Worm (Caenorhabditis elegans) whole organism, L4 larva: ENCODE results near the gene C06G3.3.

Experiments
- F10B5.3 ChIP-seq: sonication (generic microtip); optimal IDR thresholded peaks from 2 replicates; lab custom pipeline; 2016; ENCODE audit warnings: mild to moderate bottlenecking, missing genetic modification characterization, missing compliant biosample characterization
- F26F4.8 ChIP-seq: fragments of 200-800 bp; sonication (Bioruptor generic); conservative IDR thresholded peaks from 2 replicates; pipeline ENCODE4 v1.3.6; 2022; ENCODE audit warnings: missing genetic modification characterization, missing compliant biosample characterization
- F44E2.7 ChIP-seq: fragments of 200-800 bp; sonication (Bioruptor generic); IDR thresholded peaks from 2 replicates; pipeline ENCODE4 v2.1.2; 2022; ENCODE audit warnings: missing genetic modification characterization, missing compliant biosample characterization
- R02D3.7 ChIP-seq: fragments of 150-350 bp; sonication (generic microtip); optimal IDR thresholded peaks from 3 replicates; lab custom pipeline; 2014; ENCODE audit warnings: missing biosample characterization, missing genetic modification characterization
- Y48G9A.11 ChIP-seq: fragments of 200-800 bp; sonication (Bioruptor generic); IDR thresholded peaks from 2 replicates; pipeline ENCODE4 v1.3.6; 2022; ENCODE audit warnings: missing genetic modification reagents, missing genetic modification characterization, missing compliant biosample characterization
- Y75B8A.6 ChIP-seq: fragments of 200-800 bp; sonication (Bioruptor generic); IDR thresholded peaks from 2 replicates; pipeline ENCODE4 v1.3.6; 2022; ENCODE audit warnings: missing genetic modification reagents, missing genetic modification characterization, missing compliant biosample characterization
- ZK337.2 ChIP-seq: fragments of 200-800 bp; sonication (Bioruptor generic); IDR thresholded peaks from 2 replicates; pipeline ENCODE4 v1.3.6; 2022; ENCODE audit warnings: missing genetic modification reagents, missing genetic modification characterization, missing compliant biosample characterization
- ZK546.5 ChIP-seq, 2 experiments: sonication (generic microtip); optimal IDR thresholded peaks; 2 replicates each; lab custom pipeline; 2017; ENCODE audit warnings: missing biosample characterization in 2 of 2, missing genetic modification characterization in 2 of 2
- aha-1 ChIP-seq: fragments of 150-350 bp; peaks from one replicate; lab custom pipeline; 2014; ENCODE audit warnings: missing biosample characterization, missing genetic modification characterization
- aly-2 ChIP-seq: sonication (generic microtip); optimal IDR thresholded peaks from 2 replicates; lab custom pipeline; 2018; ENCODE audit warnings: missing biosample characterization, missing genetic modification characterization
- ceh-20 ChIP-seq: fragments of 200-800 bp; sonication (Bioruptor generic); IDR thresholded peaks from 2 replicates; pipeline ENCODE4 v1.3.6; 2022; ENCODE audit warnings: missing genetic modification reagents, missing genetic modification characterization, missing compliant biosample characterization
- ceh-62 ChIP-seq: sonication (generic microtip); optimal IDR thresholded peaks from 2 replicates; lab custom pipeline; 2017; ENCODE audit warnings: missing biosample characterization, missing genetic modification characterization
- ctbp-1 ChIP-seq: fragments of 200-800 bp; sonication (Bioruptor generic); IDR thresholded peaks from 2 replicates; pipeline ENCODE4 v1.3.6; 2022; ENCODE audit warnings: missing genetic modification reagents, missing genetic modification characterization, missing compliant biosample characterization
- daf-16 ChIP-seq, 3 experiments: sonication (generic microtip); optimal IDR thresholded peaks; 2 replicates each; lab custom pipeline; 2016 to 2017; ENCODE audit warnings: missing genetic modification characterization in 3 of 3, missing genetic modification reagents in 3 of 3, mild to moderate bottlenecking in 2 of 3, missing compliant biosample characterization in 2 of 3, missing biosample characterization in 1 of 3, moderate library complexity in 1 of 3
- dmd-6 ChIP-seq: fragments of 200-800 bp; sonication (Bioruptor generic); IDR thresholded peaks from 2 replicates; pipeline ENCODE4 v1.3.6; 2022; ENCODE audit warnings: missing genetic modification reagents, missing genetic modification characterization, missing compliant biosample characterization
- dpl-1 ChIP-seq: fragments of 150-350 bp; optimal IDR thresholded peaks from 2 replicates; lab custom pipeline; 2014; ENCODE audit warnings: missing biosample characterization, missing genetic modification reagents, missing genetic modification characterization
- egl-43 ChIP-seq: fragments of 200-800 bp; sonication (Bioruptor generic); IDR thresholded peaks from 2 replicates; pipeline ENCODE4 v1.3.6; 2022; ENCODE audit warnings: missing genetic modification reagents, missing genetic modification characterization, missing compliant biosample characterization
- gei-8 ChIP-seq: fragments of 200-800 bp; sonication (Bioruptor generic); optimal IDR thresholded peaks from 2 replicates; lab custom pipeline; 2018; ENCODE audit warnings: mild to moderate bottlenecking, missing genetic modification characterization, missing compliant biosample characterization
- hif-1 ChIP-seq, 2 experiments: sonication (generic microtip); optimal IDR thresholded peaks; 2 replicates each; lab custom pipeline; 2016 to 2017; ENCODE audit warnings: missing compliant biosample characterization in 2 of 2, missing genetic modification characterization in 2 of 2, missing genetic modification reagents in 2 of 2, missing genotype in 2 of 2, mild to moderate bottlenecking in 1 of 2
- hlh-11 ChIP-seq: fragments of 200-800 bp; sonication (Bioruptor generic); optimal IDR thresholded peaks from 2 replicates; lab custom pipeline; 2018; ENCODE audit warnings: mild to moderate bottlenecking, missing genetic modification characterization, missing compliant biosample characterization
- hlh-30 ChIP-seq: sonication (generic microtip); optimal IDR thresholded peaks from 2 replicates; lab custom pipeline; 2017; ENCODE audit warnings: antibody characterized with exemption, mild to moderate bottlenecking, missing genetic modification characterization, missing compliant biosample characterization; ENCODE audit not compliant: insufficient read depth
- hmg-1.1 ChIP-seq: fragments of 200-800 bp; sonication (Bioruptor generic); IDR thresholded peaks from 2 replicates; pipeline ENCODE4 v1.3.6; 2022; ENCODE audit warnings: missing genetic modification reagents, missing genetic modification characterization, missing compliant biosample characterization
- lin-13 ChIP-seq: fragments of 150-350 bp; optimal IDR thresholded peaks from 2 replicates; lab custom pipeline; 2014; ENCODE audit warnings: missing biosample characterization, missing genetic modification reagents, missing genetic modification characterization
- madf-5 ChIP-seq, 2 experiments: fragments of 200-800 bp; sonication (Bioruptor generic); IDR thresholded peaks; 2 replicates each; pipeline ENCODE4 v1.3.6; 2022; ENCODE audit warnings: missing compliant biosample characterization in 2 of 2, missing genetic modification characterization in 2 of 2
- mdl-1 ChIP-seq, 2 experiments: fragments of 150-350 bp in 1 of 2; sonication (generic microtip) in 1 of 2; optimal IDR thresholded peaks; 2 replicates each; lab custom pipeline; 2014 to 2017; ENCODE audit warnings: missing biosample characterization in 2 of 2, missing genetic modification characterization in 2 of 2
- mes-2 ChIP-seq: sonication (generic microtip); optimal IDR thresholded peaks from 2 replicates; lab custom pipeline; 2016; ENCODE audit warnings: missing genotype, mild to moderate bottlenecking, missing genetic modification characterization, missing compliant biosample characterization; ENCODE audit not compliant: poor library complexity, severe bottlenecking
- nhr-111 ChIP-seq: fragments of 200-800 bp; sonication (Bioruptor generic); optimal IDR thresholded peaks from 2 replicates; lab custom pipeline; 2018; ENCODE audit warnings: mild to moderate bottlenecking, missing genetic modification characterization, missing compliant biosample characterization
- nhr-237 ChIP-seq: sonication (generic microtip); optimal IDR thresholded peaks from 2 replicates; lab custom pipeline; 2017; ENCODE audit warnings: missing biosample characterization, missing genetic modification characterization
- nhr-28 ChIP-seq: fragments of 150-350 bp; optimal IDR thresholded peaks from 2 replicates; lab custom pipeline; 2014; ENCODE audit warnings: missing biosample characterization, missing genetic modification characterization
- nhr-48 ChIP-seq: sonication (generic microtip); optimal IDR thresholded peaks from 2 replicates; lab custom pipeline; 2016; ENCODE audit warnings: mild to moderate bottlenecking, missing genetic modification characterization, missing compliant biosample characterization
- nhr-76 ChIP-seq: fragments of 150-350 bp; optimal IDR thresholded peaks from 2 replicates; lab custom pipeline; 2014; ENCODE audit warnings: missing biosample characterization, missing genetic modification characterization
- saeg-2 ChIP-seq: fragments of 200-800 bp; sonication (Bioruptor generic); IDR thresholded peaks from 2 replicates; pipeline ENCODE4 v1.3.6; 2022; ENCODE audit warnings: missing genetic modification reagents, missing genetic modification characterization, missing compliant biosample characterization
- snpc-4 ChIP-seq: fragments of 150-350 bp; optimal IDR thresholded peaks from 2 replicates; lab custom pipeline; 2014; ENCODE audit warnings: missing biosample characterization, missing genetic modification characterization
- vab-7 ChIP-seq: fragments of 200-800 bp; sonication (Bioruptor generic); IDR thresholded peaks from 2 replicates; pipeline ENCODE4 v1.3.6; 2022; ENCODE audit warnings: missing genetic modification reagents, missing genetic modification characterization, missing compliant biosample characterization
- zag-1 ChIP-seq: fragments of 150-350 bp; optimal IDR thresholded peaks from 2 replicates; lab custom pipeline; 2014; ENCODE audit warnings: missing biosample characterization, missing genetic modification characterization
- zip-2 ChIP-seq: fragments of 150-350 bp; optimal IDR thresholded peaks from 2 replicates; lab custom pipeline; 2014; ENCODE audit warnings: missing biosample characterization, missing genetic modification characterization

C06G3.3 gene

DNA sequence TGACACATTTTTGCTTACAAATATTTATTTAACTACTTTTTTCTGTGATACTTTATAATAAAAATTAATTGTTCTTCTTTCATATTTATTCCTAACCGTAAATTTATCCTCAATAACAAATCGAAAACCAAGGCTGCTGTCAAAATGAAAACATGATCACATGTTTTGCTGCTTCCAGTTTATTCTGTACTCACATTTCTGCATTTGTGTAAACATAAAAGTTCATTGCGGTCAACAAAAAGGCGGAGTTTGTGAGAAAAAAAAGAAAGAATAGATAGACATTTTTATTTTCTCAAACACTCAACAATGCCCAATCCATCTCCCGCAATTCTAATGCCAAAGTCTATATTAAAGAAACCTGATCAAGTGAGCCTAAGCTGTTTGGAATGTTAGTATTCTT lies at the start of gene C06G3.3:
Gene C06G3.3 (plus strand): TSS at position 301 of the 400 bp plus-strand sequence.
- TF ChIP-seq nhr-111 (no peak), ctbp-1 (no peak), aha-1 (tag; lab: Kevin White, UChicago) (peak; percentile 46), mdl-1 (tag; optimal IDR thresholded peaks at IDR 0.05; lab: Kevin White, UChicago) (no peak)

DNA sequence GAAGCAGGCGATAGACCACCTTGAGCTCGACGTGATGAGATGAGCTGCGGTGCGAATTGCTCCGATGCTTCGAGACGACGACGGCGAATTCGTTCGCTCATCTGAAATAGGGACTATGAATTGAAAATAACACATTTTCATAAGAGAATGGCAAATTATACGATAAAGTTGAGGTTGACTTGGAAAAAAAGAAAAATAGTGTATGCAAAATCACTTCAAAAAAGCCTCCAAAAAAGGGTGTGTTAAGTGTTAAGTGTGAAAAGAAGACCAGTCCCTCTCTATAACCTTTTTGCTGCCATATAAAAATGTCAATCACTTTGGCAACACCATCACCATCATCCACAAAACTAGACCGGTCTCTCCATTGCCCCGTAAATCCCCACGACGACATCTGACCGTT lies 49.1 kb upstream of the C06G3.3 start, which contains the start of gene prkl-1:
Gene prkl-1 (minus strand): TSS at position 101 of the 400 bp plus-strand sequence.
- TF ChIP-seq mes-2 (tag; lab: Kevin White, UChicago) (no peak), nhr-28 (tag; lab: Kevin White, UChicago) (no peak), Y48G9A.11 (no peak), hlh-11 (no peak), F10B5.3 (tag; lab: Kevin White, UChicago) (no peak), R02D3.7 (no peak), vab-7 (GFP tag; lab: Robert Waterston, UW) (no peak), snpc-4 (tag; lab: Kevin White, UChicago) (no peak), nhr-237 (no peak), nhr-76 (tag; lab: Kevin White, UChicago) (no peak)

- TF ChIP-seq hlh-30 (tag; lab: Kevin White, UChicago) (no peak), ZK337.2 (no peak), dmd-6 (GFP tag; lab: Robert Waterston, UW) (no peak), egl-43 (GFP tag; lab: Robert Waterston, UW) (no peak), zip-2 (tag; lab: Kevin White, UChicago) (no peak), gei-8 (GFP tag; lab: Kevin White, UChicago) (no peak), ZK546.5 (tag; optimal IDR thresholded peaks at IDR 0.05; lab: Kevin White, UChicago) (no peak), dpl-1 (GFP tag; lab: Kevin White, UChicago) (no peak), ceh-20 (GFP tag; lab: Robert Waterston, UW) (no peak), daf-16 (GFP tag; optimal IDR thresholded peaks at IDR 0.05; lab: Kevin White, UChicago) (no peak), daf-16 (tag; optimal IDR thresholded peaks at IDR 0.05; lab: Kevin White, UChicago) (no peak), zag-1 (tag; lab: Kevin White, UChicago) (no peak), nhr-111 (no peak), F44E2.7 (GFP tag; lab: Robert Waterston, UW) (no peak)
Measured at ce11 chrIV:6991070-6991469, 44.9 kb upstream of the C06G3.3 start.

- no peak for TF ChIP-seq madf-5 (GFP tag; IDR thresholded peaks at IDR 0.05; lab: Robert Waterston, UW)
- no peak for TF ChIP-seq lin-13 (GFP tag; lab: Kevin White, UChicago)
- no peak for TF ChIP-seq ZK337.2
- TF ChIP-seq Y75B8A.6 (GFP tag; lab: Robert Waterston, UW): no peak
- TF ChIP-seq nhr-48 (tag; lab: Kevin White, UChicago): no peak
- TF ChIP-seq hif-1 (tag; optimal IDR thresholded peaks at IDR 0.05; lab: Kevin White, UChicago): no peak
- no peak for TF ChIP-seq egl-43 (GFP tag; lab: Robert Waterston, UW)
- TF ChIP-seq hmg-1.1 (GFP tag; lab: Robert Waterston, UW): no peak
- no peak for TF ChIP-seq zag-1 (tag; lab: Kevin White, UChicago)
- no peak for TF ChIP-seq aly-2 (tag; lab: Kevin White, UChicago)
- no peak for TF ChIP-seq F10B5.3 (tag; lab: Kevin White, UChicago)
- TF ChIP-seq gei-8 (GFP tag; lab: Kevin White, UChicago): no peak
- no peak for TF ChIP-seq saeg-2 (GFP tag; lab: Robert Waterston, UW)
- no peak for TF ChIP-seq vab-7 (GFP tag; lab: Robert Waterston, UW)
- no peak for TF ChIP-seq ceh-62 (tag; lab: Kevin White, UChicago)
- TF ChIP-seq F26F4.8 (GFP tag; lab: Robert Waterston, UW): no peak
- TF ChIP-seq ctbp-1: no peak
Measured at ce11 chrIV:6997918-6998317, 38.0 kb upstream of the C06G3.3 start.
